1 fruit fly cellular context compared by ENCODE assay signal in the genomic region with DNA sequence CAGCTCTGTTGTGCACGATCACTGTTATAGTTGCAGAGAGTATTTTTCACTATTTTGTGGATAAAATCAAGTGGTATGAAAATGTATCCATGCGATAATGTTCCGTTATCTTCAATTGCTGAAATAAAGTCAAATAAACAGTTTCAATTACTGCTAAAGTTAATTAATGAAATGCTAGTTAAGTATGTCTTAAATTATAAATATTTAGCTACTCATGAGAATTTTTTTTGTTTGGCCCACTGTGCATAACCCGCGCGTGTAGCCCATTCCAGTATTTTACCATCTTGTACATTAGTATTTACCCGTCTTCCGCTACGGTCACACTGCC.
TF ChIP-seq lines count a peak whose summit lies in the region.

TSS of gene Ada3 (plus strand) at position 292 of the 328 bp plus-strand sequence.

TF ChIP-seq in whole organism, embryonic, 481 proteins besides CTCF, POLR2A, EP300 and RAD21 (continued from another document and continues in another):
- TF ChIP-seq Oaz (GFP tag; IDR thresholded peaks at IDR 0.05; lab: Robert Waterston, UW): peak; percentile 57
- peak; percentile 71 for TF ChIP-seq pum (GFP tag; optimal IDR thresholded peaks at IDR 0.05; lab: Kevin White, UChicago)
- peak; percentile 54 for TF ChIP-seq Oli (tag; optimal IDR thresholded peaks at IDR 0.05; lab: Kevin White, UChicago)
- peak; percentile 78 for TF ChIP-seq gfzf (GFP tag; optimal IDR thresholded peaks at IDR 0.05; lab: Kevin White, UChicago)
- TF ChIP-seq CG10267 (tag; optimal IDR thresholded peaks at IDR 0.05; lab: Kevin White, UChicago): peak; percentile 93
- TF ChIP-seq CG33213 (GFP tag; optimal IDR thresholded peaks at IDR 0.05; lab: Kevin White, UChicago): peak; percentile 53
- TF ChIP-seq run (tag; optimal IDR thresholded peaks at IDR 0.05; lab: Kevin White, UChicago): peak; percentile 3
- TF ChIP-seq CG17802 (tag; optimal IDR thresholded peaks at IDR 0.05; lab: Kevin White, UChicago): no peak
- peak; percentile 57 for TF ChIP-seq Abd-B (GFP tag; optimal IDR thresholded peaks at IDR 0.05; lab: Kevin White, UChicago)
- peak; percentile 67 for TF ChIP-seq CG9215 (GFP tag; IDR thresholded peaks at IDR 0.05; lab: Robert Waterston, UW)
- peak; percentile 73 for TF ChIP-seq esg (GFP tag; conservative IDR thresholded peaks at IDR 0.05; lab: Robert Waterston, UW)
- TF ChIP-seq CG4617 (GFP tag; optimal IDR thresholded peaks at IDR 0.05; lab: Kevin White, UChicago; ENCODE audit: borderline replicate concordance): peak; percentile 79
- TF ChIP-seq Sin3A (optimal IDR thresholded peaks at IDR 0.05; lab: Kevin White, UChicago): peak; percentile 84
- TF ChIP-seq CG7928 (GFP tag; optimal IDR thresholded peaks at IDR 0.05; lab: Kevin White, UChicago): peak; percentile 21
- TF ChIP-seq CG12219 (GFP tag; optimal IDR thresholded peaks at IDR 0.05; lab: Kevin White, UChicago): peak; percentile 48
- TF ChIP-seq CG18764 (GFP tag; optimal IDR thresholded peaks at IDR 0.05; lab: Kevin White, UChicago): peak; percentile 49
- TF ChIP-seq HLH54F (GFP tag; optimal IDR thresholded peaks at IDR 0.05; lab: Kevin White, UChicago): peak; percentile 75
- TF ChIP-seq cg (GFP tag; optimal IDR thresholded peaks at IDR 0.05; lab: Kevin White, UChicago): no peak
- TF ChIP-seq CG5245 (GFP tag; optimal IDR thresholded peaks at IDR 0.05; lab: Kevin White, UChicago): peak; percentile 41
- peak; percentile 53 for TF ChIP-seq BEAF-32 (GFP tag; optimal IDR thresholded peaks at IDR 0.05; lab: Kevin White, UChicago)
- TF ChIP-seq org-1 (GFP tag; optimal IDR thresholded peaks at IDR 0.05; lab: Kevin White, UChicago): peak; percentile 53
- 0 out of 3 replicates have a peak, but pooled peaks have one; percentile 26 for TF ChIP-seq ase (GFP tag; IDR thresholded peaks at IDR 0.05; lab: Robert Waterston, UW)
- TF ChIP-seq hkb (optimal IDR thresholded peaks at IDR 0.05; lab: Kevin White, UChicago): no peak
- TF ChIP-seq hkb (GFP tag; IDR thresholded peaks at IDR 0.05; lab: Robert Waterston, UW): peak; percentile 77
- 0 out of 2 replicates have a peak, but pooled peaks have one; percentile 23 for TF ChIP-seq wdn (GFP tag; IDR thresholded peaks at IDR 0.05; lab: Robert Waterston, UW)
- TF ChIP-seq Dp (GFP tag; optimal IDR thresholded peaks at IDR 0.05; lab: Kevin White, UChicago): peak; percentile 44
- peak; percentile 53 for TF ChIP-seq odd (GFP tag; optimal IDR thresholded peaks at IDR 0.05; lab: Kevin White, UChicago)
- TF ChIP-seq Asciz (GFP tag; optimal IDR thresholded peaks at IDR 0.05; lab: Kevin White, UChicago): peak; percentile 27
- TF ChIP-seq CG9609 (GFP tag; optimal IDR thresholded peaks at IDR 0.05; lab: Kevin White, UChicago): peak; percentile 74
- no peak for TF ChIP-seq tio (GFP tag; optimal IDR thresholded peaks at IDR 0.05; lab: Kevin White, UChicago)
- TF ChIP-seq CG43689 (GFP tag; IDR thresholded peaks at IDR 0.05; lab: Robert Waterston, UW): no peak
- peak; percentile 70 for TF ChIP-seq CG32772 (GFP tag; IDR thresholded peaks at IDR 0.05; lab: Robert Waterston, UW)
- TF ChIP-seq Lhr (GFP tag; optimal IDR thresholded peaks at IDR 0.05; lab: Kevin White, UChicago): peak; percentile 65
- TF ChIP-seq CG5180 (GFP tag; optimal IDR thresholded peaks at IDR 0.05; lab: Kevin White, UChicago): no peak
- TF ChIP-seq MESR4 (GFP tag; optimal IDR thresholded peaks at IDR 0.05; lab: Kevin White, UChicago): no peak
- no peak for TF ChIP-seq CG6654 (GFP tag; optimal IDR thresholded peaks at IDR 0.05; lab: Kevin White, UChicago)
- TF ChIP-seq D19B (GFP tag; optimal IDR thresholded peaks at IDR 0.05; lab: Kevin White, UChicago): peak; percentile 50
- TF ChIP-seq Hr3 (GFP tag; optimal IDR thresholded peaks at IDR 0.05; lab: Kevin White, UChicago): peak; percentile 79
- TF ChIP-seq YL-1 (GFP tag; optimal IDR thresholded peaks at IDR 0.05; lab: Kevin White, UChicago): peak; percentile 44
- TF ChIP-seq h (optimal IDR thresholded peaks at IDR 0.05; lab: Kevin White, UChicago): no peak
- TF ChIP-seq sisA (GFP tag; IDR thresholded peaks at IDR 0.05; lab: Robert Waterston, UW): peak; percentile 67
- peak; percentile 69 for TF ChIP-seq CG30020 (tag; optimal IDR thresholded peaks at IDR 0.05; lab: Kevin White, UChicago)
- TF ChIP-seq nerfin-1 (tag; optimal IDR thresholded peaks at IDR 0.05; lab: Kevin White, UChicago): peak; percentile 67
- TF ChIP-seq CkIIα-i1 (GFP tag; IDR thresholded peaks at IDR 0.05; lab: Robert Waterston, UW): no peak
- peak; percentile 74 for TF ChIP-seq Fer1 (GFP tag; optimal IDR thresholded peaks at IDR 0.05; lab: Kevin White, UChicago)
- TF ChIP-seq Six4 (GFP tag; optimal IDR thresholded peaks at IDR 0.05; lab: Kevin White, UChicago): peak; percentile 57
- TF ChIP-seq H15 (GFP tag; IDR thresholded peaks at IDR 0.05; lab: Robert Waterston, UW): peak; percentile 40; the same call in 1 of the 3 replicates
- TF ChIP-seq CG12942 (GFP tag; optimal IDR thresholded peaks at IDR 0.05; lab: Kevin White, UChicago): peak; percentile 66
- TF ChIP-seq CG3995 (GFP tag; optimal IDR thresholded peaks at IDR 0.05; lab: Kevin White, UChicago): peak; percentile 92
- TF ChIP-seq pzg (GFP tag; optimal IDR thresholded peaks at IDR 0.05; lab: Kevin White, UChicago): peak; percentile 65
- TF ChIP-seq ro (GFP tag; IDR thresholded peaks at IDR 0.05; lab: Robert Waterston, UW): no peak
- TF ChIP-seq CG18619 (GFP tag; optimal IDR thresholded peaks at IDR 0.05; lab: Kevin White, UChicago): peak; percentile 61
- TF ChIP-seq gsb (GFP tag; IDR thresholded peaks at IDR 0.05; lab: Robert Waterston, UW): no peak
- TF ChIP-seq bbx (GFP tag; IDR thresholded peaks at IDR 0.05; lab: Robert Waterston, UW; ENCODE audit: partially characterized antibody): no peak
- no peak for TF ChIP-seq Opbp (GFP tag; IDR thresholded peaks at IDR 0.05; lab: Robert Waterston, UW; ENCODE audit: partially characterized antibody)
- TF ChIP-seq CG8290 (GFP tag; optimal IDR thresholded peaks at IDR 0.05; lab: Kevin White, UChicago): peak; percentile 42
- TF ChIP-seq CG8290 (tag; optimal IDR thresholded peaks at IDR 0.05; lab: Kevin White, UChicago): peak; percentile 58 to 66
- peak; percentile 78 for TF ChIP-seq dysf (GFP tag; IDR thresholded peaks at IDR 0.05; lab: Robert Waterston, UW)
- TF ChIP-seq pho (GFP tag; optimal IDR thresholded peaks at IDR 0.05; lab: Kevin White, UChicago): peak; percentile 73
- no peak for TF ChIP-seq Doc2 (GFP tag; IDR thresholded peaks at IDR 0.05; lab: Robert Waterston, UW)
- peak; percentile 58 for TF ChIP-seq CG12744 (GFP tag; optimal IDR thresholded peaks at IDR 0.05; lab: Kevin White, UChicago)
- no peak for TF ChIP-seq kah (GFP tag; optimal IDR thresholded peaks at IDR 0.05; lab: Kevin White, UChicago)
- TF ChIP-seq CG4328 (GFP tag; optimal IDR thresholded peaks at IDR 0.05; lab: Kevin White, UChicago): peak; percentile 36
- TF ChIP-seq salm (tag; optimal IDR thresholded peaks at IDR 0.05; lab: Kevin White, UChicago): peak; percentile 7
- TF ChIP-seq so (GFP tag; IDR thresholded peaks at IDR 0.05; lab: Robert Waterston, UW): peak; percentile 50; the same call in 1 of the 3 replicates
- peak; percentile 74 for TF ChIP-seq CG2712 (tag; optimal IDR thresholded peaks at IDR 0.05; lab: Kevin White, UChicago)
- TF ChIP-seq HLH4C (GFP tag; IDR thresholded peaks at IDR 0.05; lab: Robert Waterston, UW; ENCODE audit: partially characterized antibody): no peak
- TF ChIP-seq Pdp1 (GFP tag; optimal IDR thresholded peaks at IDR 0.05; lab: Kevin White, UChicago): peak; percentile 67 to 80
- TF ChIP-seq Jarid2 (GFP tag; optimal IDR thresholded peaks at IDR 0.05; lab: Kevin White, UChicago): no peak
- peak; percentile 76 for TF ChIP-seq CG18599 (GFP tag; optimal IDR thresholded peaks at IDR 0.05; lab: Kevin White, UChicago)
- TF ChIP-seq CG3407 (GFP tag; optimal IDR thresholded peaks at IDR 0.05; lab: Kevin White, UChicago): peak; percentile 52
- TF ChIP-seq CG1233 (GFP tag; optimal IDR thresholded peaks at IDR 0.05; lab: Kevin White, UChicago): peak; percentile 62
- TF ChIP-seq crp (GFP tag; optimal IDR thresholded peaks at IDR 0.05; lab: Kevin White, UChicago): peak in 1 of 2 experiments; percentile 34
- no peak for TF ChIP-seq CG3726 (GFP tag; IDR thresholded peaks at IDR 0.05; lab: Robert Waterston, UW)
- no peak for TF ChIP-seq CG11696 (GFP tag; IDR thresholded peaks at IDR 0.05; lab: Robert Waterston, UW)
- peak; percentile 87 for TF ChIP-seq bab2 (GFP tag; optimal IDR thresholded peaks at IDR 0.05; lab: Kevin White, UChicago)
- peak; percentile 43; the same call in 1 of the 2 replicates for TF ChIP-seq ranshi (GFP tag; IDR thresholded peaks at IDR 0.05; lab: Robert Waterston, UW)
- peak; percentile 66; the same call in 2 of the 3 replicates for TF ChIP-seq zfh1 (GFP tag; IDR thresholded peaks at IDR 0.05; lab: Robert Waterston, UW)
- peak; percentile 37 for TF ChIP-seq Hey (tag; optimal IDR thresholded peaks at IDR 0.05; lab: Kevin White, UChicago)
- peak; percentile 80 for TF ChIP-seq CG12769 (tag; optimal IDR thresholded peaks at IDR 0.05; lab: Kevin White, UChicago)
- TF ChIP-seq CG18262 (tag; optimal IDR thresholded peaks at IDR 0.05; lab: Kevin White, UChicago): peak; percentile 66
- peak; percentile 77 for TF ChIP-seq CG7839 (tag; optimal IDR thresholded peaks at IDR 0.05; lab: Kevin White, UChicago)
- TF ChIP-seq repo (GFP tag; optimal IDR thresholded peaks at IDR 0.05; lab: Kevin White, UChicago): peak; percentile 27
- peak; percentile 70 for TF ChIP-seq CG1603 (tag; optimal IDR thresholded peaks at IDR 0.05; lab: Kevin White, UChicago)
- TF ChIP-seq D (optimal IDR thresholded peaks at IDR 0.05; lab: Kevin White, UChicago): no peak
- TF ChIP-seq D (GFP tag; optimal IDR thresholded peaks at IDR 0.05; lab: Kevin White, UChicago): peak; percentile 45
- TF ChIP-seq slp2 (GFP tag; optimal IDR thresholded peaks at IDR 0.05; lab: Kevin White, UChicago): peak; percentile 5
- TF ChIP-seq pb (GFP tag; optimal IDR thresholded peaks at IDR 0.05; lab: Kevin White, UChicago): peak; percentile 40
- peak; percentile 87 for TF ChIP-seq CG30403 (GFP tag; optimal IDR thresholded peaks at IDR 0.05; lab: Kevin White, UChicago)
- TF ChIP-seq HLH3B (GFP tag; IDR thresholded peaks at IDR 0.05; lab: Robert Waterston, UW): peak; percentile 46; the same call in 1 of the 2 replicates
- peak; percentile 78 for TF ChIP-seq CG12391 (tag; optimal IDR thresholded peaks at IDR 0.05; lab: Kevin White, UChicago)
- TF ChIP-seq CG16813 (GFP tag; IDR thresholded peaks at IDR 0.05; lab: Robert Waterston, UW; ENCODE audit: partially characterized antibody): no peak; the same call in 2 of the 3 replicates
- peak; percentile 56 for TF ChIP-seq CG1647 (GFP tag; optimal IDR thresholded peaks at IDR 0.05; lab: Kevin White, UChicago)
- TF ChIP-seq Atf3 (GFP tag; optimal IDR thresholded peaks at IDR 0.05; lab: Kevin White, UChicago): peak; percentile 69
- 0 out of 2 replicates have a peak, but pooled peaks have one; percentile 4 for TF ChIP-seq CG17612 (GFP tag; IDR thresholded peaks at IDR 0.05; lab: Robert Waterston, UW)
- TF ChIP-seq CG34224 (GFP tag; IDR thresholded peaks at IDR 0.05; lab: Robert Waterston, UW; ENCODE audit: partially characterized antibody): no peak
- no peak for TF ChIP-seq ftz-f1 (GFP tag; optimal IDR thresholded peaks at IDR 0.05; lab: Kevin White, UChicago)
- TF ChIP-seq Nf-YB (GFP tag; optimal IDR thresholded peaks at IDR 0.05; lab: Kevin White, UChicago): peak; percentile 16
- peak; percentile 78 for TF ChIP-seq slou (GFP tag; optimal IDR thresholded peaks at IDR 0.05; lab: Kevin White, UChicago)
- no peak for TF ChIP-seq bigmax (GFP tag; optimal IDR thresholded peaks at IDR 0.05; lab: Kevin White, UChicago)
- no peak for TF ChIP-seq CG8478 (optimal IDR thresholded peaks at IDR 0.05; lab: Kevin White, UChicago)
- no peak for TF ChIP-seq CG7963 (GFP tag; IDR thresholded peaks at IDR 0.05; lab: Robert Waterston, UW; ENCODE audit: partially characterized antibody)
- TF ChIP-seq lmd (GFP tag; IDR thresholded peaks at IDR 0.05; lab: Robert Waterston, UW): peak; percentile 80
- TF ChIP-seq Sry-β (GFP tag; optimal IDR thresholded peaks at IDR 0.05; lab: Kevin White, UChicago): no peak
- TF ChIP-seq ttk (GFP tag; IDR thresholded peaks at IDR 0.05; lab: Robert Waterston, UW): peak; percentile 51
- peak; percentile 84 for TF ChIP-seq CG13424 (tag; optimal IDR thresholded peaks at IDR 0.05; lab: Kevin White, UChicago)
- no peak for TF ChIP-seq sima (GFP tag; optimal IDR thresholded peaks at IDR 0.05; lab: Kevin White, UChicago)
- peak; percentile 74 for TF ChIP-seq CG9727 (GFP tag; optimal IDR thresholded peaks at IDR 0.05; lab: Kevin White, UChicago)
- TF ChIP-seq fd102C (GFP tag; optimal IDR thresholded peaks at IDR 0.05; lab: Kevin White, UChicago): no peak
- peak; percentile 76 for TF ChIP-seq CG11504 (tag; optimal IDR thresholded peaks at IDR 0.05; lab: Kevin White, UChicago)
- no peak for TF ChIP-seq mld (GFP tag; IDR thresholded peaks at IDR 0.05; lab: Robert Waterston, UW; ENCODE audit: partially characterized antibody)
- peak; percentile 62 for TF ChIP-seq CG4404 (GFP tag; IDR thresholded peaks at IDR 0.05; lab: Robert Waterston, UW)
- peak; percentile 30 for TF ChIP-seq gcm (GFP tag; optimal IDR thresholded peaks at IDR 0.05; lab: Kevin White, UChicago)
- TF ChIP-seq tap (tag; optimal IDR thresholded peaks at IDR 0.05; lab: Kevin White, UChicago): peak; percentile 29
- no peak for TF ChIP-seq CG2129 (GFP tag; IDR thresholded peaks at IDR 0.05; lab: Robert Waterston, UW; ENCODE audit: partially characterized antibody)
- no peak for TF ChIP-seq CG31388 (GFP tag; optimal IDR thresholded peaks at IDR 0.05; lab: Kevin White, UChicago)
- peak; percentile 29 for TF ChIP-seq CG12071 (GFP tag; optimal IDR thresholded peaks at IDR 0.05; lab: Kevin White, UChicago)
- peak; percentile 85 for TF ChIP-seq gem (tag; optimal IDR thresholded peaks at IDR 0.05; lab: Kevin White, UChicago)
- TF ChIP-seq CG31365 (tag; optimal IDR thresholded peaks at IDR 0.05; lab: Kevin White, UChicago): no peak
- TF ChIP-seq Myb (GFP tag; optimal IDR thresholded peaks at IDR 0.05; lab: Kevin White, UChicago): peak; percentile 45
- TF ChIP-seq Sry-δ (GFP tag; optimal IDR thresholded peaks at IDR 0.05; lab: Kevin White, UChicago): peak; percentile 41
- peak; percentile 76 for TF ChIP-seq CG7786 (GFP tag; optimal IDR thresholded peaks at IDR 0.05; lab: Kevin White, UChicago)
- TF ChIP-seq CG6254 (GFP tag; optimal IDR thresholded peaks at IDR 0.05; lab: Kevin White, UChicago): no peak
- TF ChIP-seq insv (GFP tag; optimal IDR thresholded peaks at IDR 0.05; lab: Kevin White, UChicago): peak in 1 of 2 experiments; percentile 29
- TF ChIP-seq chif (GFP tag; optimal IDR thresholded peaks at IDR 0.05; lab: Kevin White, UChicago): peak; percentile 64 to 67
- peak; percentile 71 for TF ChIP-seq unpg (GFP tag; optimal IDR thresholded peaks at IDR 0.05; lab: Kevin White, UChicago)
